Worm (Caenorhabditis elegans): Measurements from ENCODE around the gene F57H12.6.

DNA sequence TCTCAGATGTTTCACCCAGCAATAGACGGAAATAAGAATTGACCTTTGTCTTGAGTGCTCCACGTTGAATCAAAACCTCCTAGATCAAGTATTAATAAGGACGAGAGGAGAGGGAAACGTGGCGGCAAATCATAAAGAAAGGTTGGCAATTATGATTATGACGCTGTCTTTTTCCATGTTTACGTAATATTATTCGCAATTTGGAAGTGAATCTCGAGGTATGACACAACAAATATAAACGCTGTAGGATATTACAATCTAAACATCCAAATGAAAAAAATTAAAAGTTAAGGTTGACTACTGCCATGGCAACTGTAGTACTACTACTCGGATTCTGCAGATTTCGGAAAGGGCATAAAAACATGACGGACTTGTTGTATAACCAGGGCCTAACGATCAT, 30.1 kb upstream of the F57H12.6 start:
- TF ChIP-seq snpc-4 (tag; optimal IDR thresholded peaks at IDR 0.05) = no peak
- no peak for TF ChIP-seq egl-27 (tag; optimal IDR thresholded peaks at IDR 0.05)
- TF ChIP-seq nhr-129 (tag; optimal IDR thresholded peaks at IDR 0.05) = no peak
- no peak for TF ChIP-seq lin-39 (tag; optimal IDR thresholded peaks at IDR 0.05)
- TF ChIP-seq ztf-11 (tag; optimal IDR thresholded peaks at IDR 0.05) = no peak

Data from whole organism, L2 larva.